Worm (Caenorhabditis elegans): ENCODE measurements around the gene clec-56.

Gene clec-56

DNA sequence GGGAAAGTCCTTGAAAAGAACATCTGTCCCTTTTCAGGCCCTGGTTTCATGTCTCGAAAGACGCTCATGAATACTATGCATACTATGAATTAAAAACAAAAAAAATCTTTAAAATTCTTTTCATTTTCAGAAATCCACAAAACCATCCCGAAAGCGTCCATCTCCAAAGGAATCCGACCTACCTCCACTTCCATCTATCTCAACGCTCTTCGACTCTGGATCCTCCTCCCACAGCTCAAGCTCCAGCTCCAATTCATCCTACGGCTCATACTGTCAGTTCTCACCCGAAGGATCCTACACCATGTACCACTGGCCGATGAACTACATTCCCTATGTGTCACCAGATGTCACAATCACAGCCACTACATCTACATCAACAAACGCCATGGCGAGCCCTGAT lies 34.4 kb downstream of the clec-56 start:
- no peak for TF ChIP-seq bed-3 (GFP tag; optimal IDR thresholded peaks at IDR 0.05)
- TF ChIP-seq ceh-39 (tag; optimal IDR thresholded peaks at IDR 0.05), result no peak
- TF ChIP-seq mep-1 (tag; optimal IDR thresholded peaks at IDR 0.05), result no peak
- TF ChIP-seq nhr-2 (tag; optimal IDR thresholded peaks at IDR 0.05), result no peak
- no peak for TF ChIP-seq zip-8 (tag; optimal IDR thresholded peaks at IDR 0.05)
- TF ChIP-seq tbx-8 (GFP tag; optimal IDR thresholded peaks at IDR 0.05), result no peak
- no peak for TF ChIP-seq elt-3 (tag; optimal IDR thresholded peaks at IDR 0.05)
- no peak for TF ChIP-seq nhr-237 (tag; optimal IDR thresholded peaks at IDR 0.05)
- TF ChIP-seq ham-2 (GFP tag; optimal IDR thresholded peaks at IDR 0.05), result no peak
- no peak for TF ChIP-seq snpc-4 (tag; optimal IDR thresholded peaks at IDR 0.05)
- TF ChIP-seq sem-2 (GFP tag; optimal IDR thresholded peaks at IDR 0.05), result no peak
- no peak for TF ChIP-seq nhr-12 (tag; optimal IDR thresholded peaks at IDR 0.05)
- no peak for TF ChIP-seq M03D4.4 (tag; optimal IDR thresholded peaks at IDR 0.05)
- TF ChIP-seq ces-1 (GFP tag; optimal IDR thresholded peaks at IDR 0.05), result no peak
- no peak for TF ChIP-seq nhr-76 (tag; optimal IDR thresholded peaks at IDR 0.05)
- TF ChIP-seq ztf-11 (tag; optimal IDR thresholded peaks at IDR 0.05), result no peak

DNA sequence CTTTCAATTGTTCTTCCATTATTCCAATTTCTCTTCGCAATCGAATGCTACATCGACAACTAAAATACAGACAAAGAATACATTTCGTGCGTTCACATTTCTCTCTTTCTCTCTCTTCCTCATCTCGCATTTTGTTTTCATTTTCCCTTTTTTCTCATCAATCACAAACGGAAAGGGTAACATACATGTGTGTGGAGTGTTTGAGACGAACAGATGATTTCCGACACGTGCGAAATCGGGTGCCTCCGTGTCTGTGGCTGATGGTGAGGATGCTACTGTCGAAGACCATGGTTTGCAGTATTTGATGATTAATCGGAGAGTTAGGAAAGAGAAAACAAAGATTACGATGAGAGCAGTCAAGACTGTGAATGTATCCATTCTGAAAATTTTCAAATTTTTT lies 36.5 kb downstream of the clec-56 start, which contains the start of gene R02D5.9:
R02D5.9 (minus strand) TSS at position 378 of the 400 bp plus-strand sequence.
- TF ChIP-seq ham-2 (GFP tag; optimal IDR thresholded peaks at IDR 0.05) (no peak), nhr-2 (tag; optimal IDR thresholded peaks at IDR 0.05) (no peak), nhr-237 (tag; optimal IDR thresholded peaks at IDR 0.05) (no peak), ceh-39 (tag; optimal IDR thresholded peaks at IDR 0.05) (no peak), mab-5 (tag; optimal IDR thresholded peaks at IDR 0.05) (no peak), nhr-76 (tag; optimal IDR thresholded peaks at IDR 0.05) (no peak), unc-62 (GFP tag; optimal IDR thresholded peaks at IDR 0.05) (no peak), cnd-1 (tag; optimal IDR thresholded peaks at IDR 0.05) (no peak), ceh-83 (GFP tag; optimal IDR thresholded peaks at IDR 0.05) (no peak), hlh-1 (tag; optimal IDR thresholded peaks at IDR 0.05) (no peak), lin-13 (tag; optimal IDR thresholded peaks at IDR 0.05) (no peak), unc-39 (tag; optimal IDR thresholded peaks at IDR 0.05) (no peak)

ce11 chrV:14518010-14518409 lies 43.8 kb downstream of the clec-56 start, which contains the start of gene R02D5.6:
Gene R02D5.6, minus strand, starts transcription at chrV:14518110.
- TF ChIP-seq nhr-12 (tag; optimal IDR thresholded peaks at IDR 0.05) (no peak), ceh-39 (tag; optimal IDR thresholded peaks at IDR 0.05) (no peak), hlh-1 (tag; optimal IDR thresholded peaks at IDR 0.05) (no peak), mab-5 (tag; optimal IDR thresholded peaks at IDR 0.05) (no peak)

- TF ChIP-seq cnd-1 (tag; optimal IDR thresholded peaks at IDR 0.05) (no peak), tbx-8 (GFP tag; optimal IDR thresholded peaks at IDR 0.05) (no peak), drap-1 (GFP tag; optimal IDR thresholded peaks at IDR 0.05) (no peak), lin-13 (tag; optimal IDR thresholded peaks at IDR 0.05) (no peak), unc-120 (tag; optimal IDR thresholded peaks at IDR 0.05; ENCODE audit: poor library complexity, severe bottlenecking) (no peak), mls-2 (tag; optimal IDR thresholded peaks at IDR 0.05) (no peak), M03D4.4 (tag; optimal IDR thresholded peaks at IDR 0.05) (no peak), mep-1 (tag; optimal IDR thresholded peaks at IDR 0.05) (no peak), hlh-1 (tag; optimal IDR thresholded peaks at IDR 0.05) (no peak), ceh-83 (GFP tag; optimal IDR thresholded peaks at IDR 0.05) (no peak), bed-3 (GFP tag; optimal IDR thresholded peaks at IDR 0.05) (no peak), unc-62 (GFP tag; optimal IDR thresholded peaks at IDR 0.05) (no peak), lsy-2 (tag; optimal IDR thresholded peaks at IDR 0.05) (no peak), nhr-12 (tag; optimal IDR thresholded peaks at IDR 0.05) (no peak), snpc-4 (tag; optimal IDR thresholded peaks at IDR 0.05) (no peak), nhr-76 (tag; optimal IDR thresholded peaks at IDR 0.05) (no peak), elt-3 (tag; optimal IDR thresholded peaks at IDR 0.05) (no peak)
These were observed 45.1 kb downstream of the clec-56 start, which contains the start of gene R02D5.8 for ce11 chrV:14519268-14519667. Gene R02D5.8, minus strand, starts transcription at chrV:14519368.

DNA sequence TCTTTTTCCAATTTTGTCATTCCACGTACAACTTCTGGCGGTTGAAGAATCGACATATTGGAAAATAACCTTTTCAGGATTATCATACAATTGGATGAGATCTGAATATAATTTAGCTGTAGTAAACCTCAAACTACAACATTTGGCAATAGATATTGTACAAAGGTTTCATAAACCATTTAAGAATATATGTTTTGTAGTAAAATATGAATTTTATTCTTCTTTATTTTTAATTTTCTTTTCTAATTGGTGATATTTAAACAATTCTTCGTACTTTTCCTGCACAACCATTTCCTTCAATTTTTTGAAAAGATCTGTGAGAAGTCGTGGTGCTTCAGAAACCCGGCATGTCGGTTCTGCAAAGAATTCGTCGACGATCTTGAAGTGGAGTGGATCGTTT lies 46.8 kb downstream of the clec-56 start, which contains the start of gene C53A5.17:
C53A5.17 (minus strand) TSS at position 101 of the 400 bp plus-strand sequence.
- TF ChIP-seq nhr-28 (tag; optimal IDR thresholded peaks at IDR 0.05), result no peak
- no peak for TF ChIP-seq nhr-12 (tag; optimal IDR thresholded peaks at IDR 0.05)
- no peak for TF ChIP-seq drap-1 (GFP tag; optimal IDR thresholded peaks at IDR 0.05)
- no peak for TF ChIP-seq ceh-83 (GFP tag; optimal IDR thresholded peaks at IDR 0.05)
- TF ChIP-seq sptf-1 (tag; optimal IDR thresholded peaks at IDR 0.05), result no peak
- no peak for TF ChIP-seq M03D4.4 (tag; optimal IDR thresholded peaks at IDR 0.05)
- no peak for TF ChIP-seq ztf-11 (tag; optimal IDR thresholded peaks at IDR 0.05)
- no peak for TF ChIP-seq mls-2 (tag; optimal IDR thresholded peaks at IDR 0.05)
- TF ChIP-seq lin-32 (GFP tag; optimal IDR thresholded peaks at IDR 0.05), result no peak
- TF ChIP-seq lsy-2 (tag; optimal IDR thresholded peaks at IDR 0.05), result no peak
- TF ChIP-seq hlh-1 (tag; optimal IDR thresholded peaks at IDR 0.05), result no peak
- no peak for TF ChIP-seq nhr-2 (tag; optimal IDR thresholded peaks at IDR 0.05)
- TF ChIP-seq pha-4 (tag; optimal IDR thresholded peaks at IDR 0.05), result no peak
- no peak for TF ChIP-seq zip-8 (tag; optimal IDR thresholded peaks at IDR 0.05)

Measured in whole organism, mixed stage, embryonic.